Worm (Caenorhabditis elegans): ENCODE results near the gene dhs-11.

dhs-11 gene

ce11 chrIII:10634034-10634433 lies 8.6 kb downstream of the dhs-11 start (continued):
- no peak for TF ChIP-seq tag-97 (GFP tag; IDR thresholded peaks at IDR 0.05)
- peak; percentile 21 to 81 for TF ChIP-seq hif-1 (tag; optimal IDR thresholded peaks at IDR 0.05)
- TF ChIP-seq pha-4 (GFP tag; IDR thresholded peaks at IDR 0.05): peak; percentile 93
- TF ChIP-seq pha-4 (tag; optimal IDR thresholded peaks at IDR 0.05): no peak
- TF ChIP-seq vab-7 (GFP tag; IDR thresholded peaks at IDR 0.05): peak; percentile 65; the same call in 1 of the 2 replicates
- 0 out of 2 replicates have a peak, but pooled peaks have one; percentile 27 for TF ChIP-seq F44E2.7 (GFP tag; IDR thresholded peaks at IDR 0.05)
- TF ChIP-seq zfp-2 (tag; optimal IDR thresholded peaks at IDR 0.05): no peak
- TF ChIP-seq nhr-237 (tag; optimal IDR thresholded peaks at IDR 0.05): no peak
- TF ChIP-seq sdz-12 (GFP tag; optimal IDR thresholded peaks at IDR 0.05): no peak
- no peak for TF ChIP-seq lim-7 (GFP tag; IDR thresholded peaks at IDR 0.05)
- no peak for TF ChIP-seq attf-4 (tag; optimal IDR thresholded peaks at IDR 0.05)
- TF ChIP-seq hlh-30 (tag; optimal IDR thresholded peaks at IDR 0.05; ENCODE audit: insufficient read depth): peak; percentile 84
- no peak for TF ChIP-seq nhr-76 (tag; optimal IDR thresholded peaks at IDR 0.05)
- 0 out of 2 replicates have a peak, but pooled peaks have one; percentile 50 for TF ChIP-seq Y105C5A.15 (GFP tag; IDR thresholded peaks at IDR 0.05)
- peak; percentile 73 for TF ChIP-seq tra-1 (GFP tag; IDR thresholded peaks at IDR 0.05)
- TF ChIP-seq fkh-10 (GFP tag; optimal IDR thresholded peaks at IDR 0.05): peak; percentile 21
- no peak for TF ChIP-seq F49E8.2 (tag; optimal IDR thresholded peaks at IDR 0.05; ENCODE audit: borderline replicate concordance)
- TF ChIP-seq lin-15B (tag; optimal IDR thresholded peaks at IDR 0.05): no peak
- TF ChIP-seq mxl-2 (GFP tag; conservative IDR thresholded peaks at IDR 0.05): no peak
- TF ChIP-seq snpc-1.2 (GFP tag; IDR thresholded peaks at IDR 0.05): peak; percentile 53; the same call in 1 of the 2 replicates
- TF ChIP-seq mep-1 (tag; optimal IDR thresholded peaks at IDR 0.05): peak; percentile 94
- peak; percentile 95 for TF ChIP-seq egl-43 (GFP tag; IDR thresholded peaks at IDR 0.05)
- peak in 1 of 2 experiments; percentile 42 for TF ChIP-seq daf-16 (GFP tag; optimal IDR thresholded peaks at IDR 0.05)
- peak; percentile 62 for TF ChIP-seq daf-16 (tag; optimal IDR thresholded peaks at IDR 0.05)
- TF ChIP-seq lin-39 (tag; optimal IDR thresholded peaks at IDR 0.05): no peak
- no peak for TF ChIP-seq aly-2 (tag; optimal IDR thresholded peaks at IDR 0.05)
- TF ChIP-seq ceh-82 (tag; optimal IDR thresholded peaks at IDR 0.05): no peak
- peak; percentile 82 for TF ChIP-seq nhr-42 (GFP tag; IDR thresholded peaks at IDR 0.05)
- peak; percentile 90 for TF ChIP-seq mxl-3 (GFP tag; optimal IDR thresholded peaks at IDR 0.05)
- peak; percentile 71 to 87 for TF ChIP-seq lsy-2 (tag; optimal IDR thresholded peaks at IDR 0.05)
- peak; percentile 41; the same call in 1 of the 2 replicates for TF ChIP-seq dmd-9 (GFP tag; IDR thresholded peaks at IDR 0.05)
- no peak for TF ChIP-seq unc-130 (GFP tag; optimal IDR thresholded peaks at IDR 0.05)
- TF ChIP-seq nhr-6 (tag; optimal IDR thresholded peaks at IDR 0.05): peak; percentile 93
- TF ChIP-seq dmd-6 (GFP tag; IDR thresholded peaks at IDR 0.05): peak; percentile 71
- TF ChIP-seq nhr-111 (GFP tag; optimal IDR thresholded peaks at IDR 0.05): no peak
- peak; percentile 85 to 89 for TF ChIP-seq mdl-1 (tag; optimal IDR thresholded peaks at IDR 0.05)
- no peak for TF ChIP-seq Y75B8A.6 (GFP tag; IDR thresholded peaks at IDR 0.05)
- peak; percentile 77 for TF ChIP-seq lin-13 (GFP tag; optimal IDR thresholded peaks at IDR 0.05)
- TF ChIP-seq dpl-1 (GFP tag; optimal IDR thresholded peaks at IDR 0.05): peak; percentile 60
- peak; percentile 93 for TF ChIP-seq dve-1 (tag; optimal IDR thresholded peaks at IDR 0.05; ENCODE audit: insufficient read depth)
- TF ChIP-seq rbr-2 (tag; optimal IDR thresholded peaks at IDR 0.05): peak; percentile 92
- peak; percentile 93 for TF ChIP-seq ctbp-1 (GFP tag; IDR thresholded peaks at IDR 0.05)
- peak; percentile 99 for TF ChIP-seq aha-1 (tag)
- TF ChIP-seq ceh-20 (GFP tag; IDR thresholded peaks at IDR 0.05): peak; percentile 87
- no peak for TF ChIP-seq daf-19 (GFP tag; conservative IDR thresholded peaks at IDR 0.05)
- TF ChIP-seq nhr-28 (tag; optimal IDR thresholded peaks at IDR 0.05): peak; percentile 74
- TF ChIP-seq mes-2 (tag; optimal IDR thresholded peaks at IDR 0.05; ENCODE audit: poor library complexity, severe bottlenecking): peak; percentile 79
- TF ChIP-seq nhr-48 (tag; optimal IDR thresholded peaks at IDR 0.05): peak; percentile 84
- peak; percentile 3 for TF ChIP-seq zip-2 (tag; optimal IDR thresholded peaks at IDR 0.05)
- TF ChIP-seq saeg-2 (GFP tag; IDR thresholded peaks at IDR 0.05): peak; percentile 88
- TF ChIP-seq ztf-7 (tag; optimal IDR thresholded peaks at IDR 0.05): no peak
- TF ChIP-seq duxl-1 (tag; optimal IDR thresholded peaks at IDR 0.05; ENCODE audit: poor library complexity): peak; percentile 70
